Worm (Caenorhabditis elegans): ENCODE measurements around the gene T24H10.5.

DNA sequence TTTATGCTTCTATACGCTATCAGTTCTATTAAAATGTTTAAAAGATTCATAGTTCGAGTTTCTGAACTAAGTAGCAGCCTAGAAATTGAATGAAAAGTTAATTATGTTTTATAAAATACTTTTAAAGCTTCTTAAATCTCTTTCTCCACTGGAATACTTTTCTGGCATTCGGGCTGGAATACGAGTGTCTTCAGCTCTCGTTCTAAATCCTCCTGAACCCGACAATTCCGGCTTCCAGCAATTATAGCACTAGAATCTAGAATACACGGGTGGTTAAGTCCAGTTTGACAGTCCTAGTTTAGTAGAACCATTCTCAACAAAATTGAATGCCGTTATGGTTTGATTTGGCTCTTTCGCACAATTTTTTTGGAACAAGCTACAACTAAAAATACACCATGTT is 31.4 kb downstream of the T24H10.5 start:
- TF ChIP-seq ceh-13 (GFP tag; optimal IDR thresholded peaks at IDR 0.05) (no peak), F13C5.2 (tag; optimal IDR thresholded peaks at IDR 0.05) (no peak)

Measured in whole organism, early embryonic.